Worm (Caenorhabditis elegans) whole organism, mixed stage, embryonic: ENCODE results near the gene W08A12.2.

Experiments used
- blmp-1 ChIP-seq: fragments of 150-350 bp; optimal IDR thresholded peaks from 2 replicates; lab custom pipeline; 2014; ENCODE audit warnings: missing biosample characterization, missing genetic modification characterization
- drap-1 ChIP-seq: fragments of 200-800 bp; sonication (Bioruptor generic); optimal IDR thresholded peaks from 3 replicates; lab custom pipeline; 2018; ENCODE audit warnings: mild to moderate bottlenecking, missing genetic modification characterization, missing compliant biosample characterization
- hlh-1 ChIP-seq: fragments of 150-350 bp; optimal IDR thresholded peaks from 2 replicates; lab custom pipeline; 2014; ENCODE audit warnings: missing biosample characterization, missing genetic modification reagents, missing genetic modification characterization
- lsy-2 ChIP-seq: fragments of 150-350 bp; optimal IDR thresholded peaks from 2 replicates; lab custom pipeline; 2014; ENCODE audit warnings: missing biosample characterization, missing genetic modification characterization
- mep-1 ChIP-seq: fragments of 150-350 bp; optimal IDR thresholded peaks from 2 replicates; lab custom pipeline; 2017; ENCODE audit warnings: missing biosample characterization, missing genetic modification reagents, missing genetic modification characterization, inconsistent platforms
- mls-2 ChIP-seq: sonication (generic microtip); optimal IDR thresholded peaks from 2 replicates; lab custom pipeline; 2016; ENCODE audit warnings: mild to moderate bottlenecking, missing genetic modification characterization, moderate library complexity, missing compliant biosample characterization
- nhr-237 ChIP-seq: fragments of 150-350 bp; optimal IDR thresholded peaks from 2 replicates; lab custom pipeline; 2014; ENCODE audit warnings: missing biosample characterization, missing genetic modification characterization
- nhr-28 ChIP-seq: fragments of 150-350 bp; optimal IDR thresholded peaks from 2 replicates; lab custom pipeline; 2014; ENCODE audit warnings: missing biosample characterization, missing genetic modification characterization
- nhr-76 ChIP-seq: sonication (generic microtip); optimal IDR thresholded peaks from 2 replicates; lab custom pipeline; 2017; ENCODE audit warnings: missing biosample characterization, missing genetic modification characterization
- snpc-4 ChIP-seq: fragments of 150-350 bp; optimal IDR thresholded peaks from 2 replicates; lab custom pipeline; 2014; ENCODE audit warnings: missing biosample characterization, missing genetic modification characterization

- TF ChIP-seq lsy-2 (tag; lab: Kevin White, UChicago) (no peak), snpc-4 (tag; lab: Kevin White, UChicago) (no peak), drap-1 (GFP tag; lab: Kevin White, UChicago) (no peak), nhr-237 (no peak), blmp-1 (tag; lab: Kevin White, UChicago) (no peak), hlh-1 (tag; lab: Kevin White, UChicago) (no peak), nhr-28 (tag; lab: Kevin White, UChicago) (no peak), mep-1 (tag; lab: Kevin White, UChicago) (no peak), mls-2 (tag; lab: Kevin White, UChicago) (no peak), nhr-76 (tag; lab: Kevin White, UChicago) (no peak)
Measured at ce11 chrV:3704688-3705087, 19.0 kb upstream of the W08A12.2 start, which contains the start of gene lin-40.
